Fruit fly (Drosophila melanogaster): ENCODE measurements around the gene Rsph9.

The Rsph9 gene

DNA sequence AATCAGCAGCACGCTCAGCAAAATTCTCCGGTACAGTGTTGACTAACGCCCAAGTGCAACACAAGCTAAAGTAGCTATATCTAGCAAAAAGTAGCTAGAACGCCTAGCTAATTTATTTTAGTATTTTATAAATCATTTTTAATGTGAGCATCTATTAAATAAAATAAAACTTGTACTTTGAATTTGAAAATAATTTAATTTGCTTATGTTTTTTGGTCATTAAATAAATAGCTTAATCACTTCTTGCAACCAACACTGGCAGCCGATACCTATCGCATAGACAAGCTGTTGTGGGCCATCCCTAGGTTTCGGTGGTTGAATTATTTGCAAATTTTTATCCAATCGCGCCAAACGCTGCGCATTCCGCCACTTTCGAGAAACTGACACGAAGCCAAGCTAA is 2.1 kb downstream of the Rsph9 start, which contains the start of the genes Polr2J and CG15141 (continued):
- peak; percentile 88 for TF ChIP-seq zfh2 (GFP tag; optimal IDR thresholded peaks at IDR 0.05)
- TF ChIP-seq CG18599 (GFP tag; optimal IDR thresholded peaks at IDR 0.05) = peak; percentile 85
- no peak for TF ChIP-seq CG12236 (GFP tag; optimal IDR thresholded peaks at IDR 0.05)
- peak; percentile 64; the same call in 1 of the 2 replicates for TF ChIP-seq stc (GFP tag; IDR thresholded peaks at IDR 0.05)
- TF ChIP-seq CG12155 (GFP tag; optimal IDR thresholded peaks at IDR 0.05) = peak; percentile 85
- TF ChIP-seq CG3726 (GFP tag; IDR thresholded peaks at IDR 0.05) = peak; percentile 68; the same call in 2 of the 3 replicates
- TF ChIP-seq fu2 (GFP tag; optimal IDR thresholded peaks at IDR 0.05) = peak; percentile 82
- peak; percentile 63 for TF ChIP-seq CG1529 (GFP tag; optimal IDR thresholded peaks at IDR 0.05)
- TF ChIP-seq D (optimal IDR thresholded peaks at IDR 0.05) = no peak
- peak; percentile 71 for TF ChIP-seq D (GFP tag; optimal IDR thresholded peaks at IDR 0.05)
- no peak for TF ChIP-seq CG8478 (optimal IDR thresholded peaks at IDR 0.05)
- no peak for TF ChIP-seq lov (optimal IDR thresholded peaks at IDR 0.05)
- 0 out of 3 replicates have a peak, but pooled peaks have one; percentile 63 for TF ChIP-seq lov (GFP tag; IDR thresholded peaks at IDR 0.05)
- TF ChIP-seq CG10654 (GFP tag; optimal IDR thresholded peaks at IDR 0.05) = peak; percentile 83
- TF ChIP-seq Hey (tag; optimal IDR thresholded peaks at IDR 0.05) = no peak
- peak; percentile 80 for TF ChIP-seq peb (GFP tag; IDR thresholded peaks at IDR 0.05)
- TF ChIP-seq sens-2 (GFP tag; IDR thresholded peaks at IDR 0.05) = peak; percentile 56; the same call in 1 of the 2 replicates
- peak; percentile 11 for TF ChIP-seq pb (GFP tag; optimal IDR thresholded peaks at IDR 0.05)
- TF ChIP-seq her (GFP tag; optimal IDR thresholded peaks at IDR 0.05) = no peak
- TF ChIP-seq sqz (GFP tag; optimal IDR thresholded peaks at IDR 0.05) = no peak
- peak; percentile 68 for TF ChIP-seq psq (GFP tag; optimal IDR thresholded peaks at IDR 0.05)
- TF ChIP-seq lab (GFP tag; optimal IDR thresholded peaks at IDR 0.05) = peak; percentile 86
- TF ChIP-seq bowl (GFP tag; IDR thresholded peaks at IDR 0.05) = 0 out of 2 replicates have a peak, but pooled peaks have one; percentile 17
- peak; percentile 70 for TF ChIP-seq CG4328 (GFP tag; optimal IDR thresholded peaks at IDR 0.05)
- no peak for TF ChIP-seq CG2678 (tag; optimal IDR thresholded peaks at IDR 0.05)
- TF ChIP-seq dpn (GFP tag; optimal IDR thresholded peaks at IDR 0.05) = peak; percentile 69 to 86
- peak; percentile 76 for TF ChIP-seq CHES-1-like (GFP tag; optimal IDR thresholded peaks at IDR 0.05)
- peak; percentile 83 to 87 for TF ChIP-seq Hr51 (GFP tag; optimal IDR thresholded peaks at IDR 0.05)
- peak; percentile 92 for TF ChIP-seq Dbx (GFP tag; IDR thresholded peaks at IDR 0.05)
- TF ChIP-seq CG17361 (GFP tag; IDR thresholded peaks at IDR 0.05) = no peak; the same call in 1 of the 3 replicates
- TF ChIP-seq tap (tag; optimal IDR thresholded peaks at IDR 0.05) = no peak
- peak; percentile 82 for TF ChIP-seq CG11247 (GFP tag; IDR thresholded peaks at IDR 0.05)
- TF ChIP-seq gsb (GFP tag; IDR thresholded peaks at IDR 0.05) = no peak
- TF ChIP-seq Neu2 (GFP tag; optimal IDR thresholded peaks at IDR 0.05; ENCODE audit: borderline replicate concordance) = no peak
- peak; percentile 81 for TF ChIP-seq bab2 (GFP tag; optimal IDR thresholded peaks at IDR 0.05)
- TF ChIP-seq Lhr (GFP tag; optimal IDR thresholded peaks at IDR 0.05) = peak; percentile 68
- TF ChIP-seq CG12299 (tag; optimal IDR thresholded peaks at IDR 0.05) = peak; percentile 75
- no peak for TF ChIP-seq HmgD (GFP tag; optimal IDR thresholded peaks at IDR 0.05)
- TF ChIP-seq gcm (GFP tag; optimal IDR thresholded peaks at IDR 0.05) = no peak
- TF ChIP-seq CG14667 (GFP tag; IDR thresholded peaks at IDR 0.05) = peak; percentile 80
- peak; percentile 79 for TF ChIP-seq CG7357 (GFP tag; IDR thresholded peaks at IDR 0.05)
- peak; percentile 59 for TF ChIP-seq CG17802 (tag; optimal IDR thresholded peaks at IDR 0.05)
- peak; percentile 79 for TF ChIP-seq ase (GFP tag; IDR thresholded peaks at IDR 0.05)
- TF ChIP-seq ATbp (GFP tag; optimal IDR thresholded peaks at IDR 0.05) = peak; percentile 48
- peak; percentile 84 for TF ChIP-seq CG8765 (GFP tag; IDR thresholded peaks at IDR 0.05)
- TF ChIP-seq bcd (GFP tag; optimal IDR thresholded peaks at IDR 0.05) = peak; percentile 89
- TF ChIP-seq pnt (GFP tag; optimal IDR thresholded peaks at IDR 0.05) = peak; percentile 51
- TF ChIP-seq nom (GFP tag; optimal IDR thresholded peaks at IDR 0.05) = no peak
- peak; percentile 72; the same call in 2 of the 3 replicates for TF ChIP-seq B-H1 (GFP tag; IDR thresholded peaks at IDR 0.05)
- peak; percentile 75 for TF ChIP-seq chn (GFP tag; optimal IDR thresholded peaks at IDR 0.05)
- TF ChIP-seq CG7372 (GFP tag; IDR thresholded peaks at IDR 0.05) = peak; percentile 88
- TF ChIP-seq zen (tag; optimal IDR thresholded peaks at IDR 0.05) = peak; percentile 94
